Fruit fly (Drosophila melanogaster) whole organism, embryonic: ENCODE data around the gene Cyp4d14.

Experiments used
- Atf-2 ChIP-seq: fragments of 200-800 bp; sonication (Bioruptor generic); optimal IDR thresholded peaks from 2 replicates; lab custom pipeline; 2016; ENCODE audit warnings: missing biosample characterization, missing genetic modification characterization
- CG10462 ChIP-seq: fragments of 200-800 bp; sonication (Bioruptor generic); optimal IDR thresholded peaks from 2 replicates; lab custom pipeline; 2016; ENCODE audit warnings: missing biosample characterization, missing genetic modification characterization
- CG12071 ChIP-seq: fragments of 200-800 bp; sonication (Bioruptor generic); optimal IDR thresholded peaks from 3 replicates; lab custom pipeline; 2018; ENCODE audit warnings: missing biosample characterization, mild to moderate bottlenecking, missing genetic modification characterization
- CG12219 ChIP-seq: fragments of 200-800 bp; sonication (Bioruptor generic); optimal IDR thresholded peaks from 3 replicates; lab custom pipeline; 2018; ENCODE audit warnings: missing biosample characterization, mild to moderate bottlenecking, missing genetic modification characterization
- CG15073 ChIP-seq: fragments of 200-800 bp; sonication (Bioruptor generic); optimal IDR thresholded peaks from 2 replicates; lab custom pipeline; 2016; ENCODE audit warnings: missing biosample characterization, missing genetic modification characterization
- CG16813 ChIP-seq: fragments of 200-800 bp; sonication (Bioruptor generic); IDR thresholded peaks from 3 replicates; pipeline ENCODE4 v1.3.6; 2022; ENCODE audit warnings: missing biosample characterization, missing genetic modification characterization; ENCODE audit not compliant: partially characterized antibody
- CG16863 ChIP-seq: fragments of 200-800 bp; sonication (Bioruptor generic); optimal IDR thresholded peaks from 3 replicates; lab custom pipeline; 2016; ENCODE audit warnings: missing biosample characterization, missing genetic modification characterization
- CG2199 ChIP-seq: fragments of 200-800 bp; sonication (Bioruptor generic); IDR thresholded peaks from 3 replicates; pipeline ENCODE4 v1.3.6; 2022; ENCODE audit warnings: missing biosample characterization, missing genetic modification characterization
- CG2875 ChIP-seq: fragments of 200-800 bp; sonication (Bioruptor generic); optimal IDR thresholded peaks from 2 replicates; lab custom pipeline; 2017; ENCODE audit warnings: missing biosample characterization, mild to moderate bottlenecking, missing genetic modification characterization, missing genetic modification reagents
- CG31441 ChIP-seq: fragments of 200-800 bp; sonication (Bioruptor generic); IDR thresholded peaks from 2 replicates; pipeline ENCODE4 v1.3.6; 2022; ENCODE audit warnings: missing biosample characterization, missing genetic modification characterization
- CG32532 ChIP-seq: fragments of 200-800 bp; sonication (Bioruptor generic); IDR thresholded peaks from 2 replicates; pipeline ENCODE4 v1.3.6; 2022; ENCODE audit warnings: missing biosample characterization, missing genetic modification characterization
- CG32767 ChIP-seq: fragments of 200-800 bp; sonication (Bioruptor generic); IDR thresholded peaks from 2 replicates; pipeline ENCODE4 v1.3.6; 2022; ENCODE audit warnings: missing biosample characterization, missing genetic modification characterization
- CG3281 ChIP-seq: fragments of 200-800 bp; sonication (Bioruptor generic); optimal IDR thresholded peaks from 3 replicates; lab custom pipeline; 2017; ENCODE audit warnings: missing biosample characterization, mild to moderate bottlenecking, missing genetic modification characterization
- CG3838 ChIP-seq: fragments of 200-800 bp; sonication (Bioruptor generic); optimal IDR thresholded peaks from 3 replicates; lab custom pipeline; 2016; ENCODE audit warnings: missing biosample characterization, missing genetic modification characterization
- CG3995 ChIP-seq: fragments of 200-800 bp; sonication (Bioruptor generic); optimal IDR thresholded peaks from 3 replicates; lab custom pipeline; 2016; ENCODE audit warnings: missing biosample characterization, missing genetic modification characterization
- CG42726 ChIP-seq: fragments of 200-800 bp; sonication (Bioruptor generic); IDR thresholded peaks from 2 replicates; pipeline ENCODE4 v1.3.6; 2022; ENCODE audit warnings: missing biosample characterization, missing genetic modification characterization; ENCODE audit not compliant: partially characterized antibody
- CG4404 ChIP-seq: fragments of 200-800 bp; sonication (Bioruptor generic); IDR thresholded peaks from 2 replicates; pipeline ENCODE4 v1.3.6; 2022; ENCODE audit warnings: missing biosample characterization, missing genetic modification characterization
- CG7963 ChIP-seq: fragments of 200-800 bp; sonication (Bioruptor generic); IDR thresholded peaks from 3 replicates; pipeline ENCODE4 v1.3.6; 2022; ENCODE audit warnings: missing biosample characterization, missing genetic modification characterization; ENCODE audit not compliant: partially characterized antibody
- CG8388 ChIP-seq: fragments of 200-800 bp; sonication (Bioruptor generic); optimal IDR thresholded peaks from 2 replicates; lab custom pipeline; 2019; ENCODE audit warnings: missing biosample characterization, mild to moderate bottlenecking, missing genetic modification characterization, moderate library complexity
- CG9797 ChIP-seq: fragments of 200-800 bp; sonication (Bioruptor generic); optimal IDR thresholded peaks from 3 replicates; lab custom pipeline; 2018; ENCODE audit warnings: missing biosample characterization, mild to moderate bottlenecking, missing genetic modification characterization
- CG9876 ChIP-seq: fragments of 200-800 bp; sonication (Bioruptor generic); optimal IDR thresholded peaks from 2 replicates; lab custom pipeline; 2016; ENCODE audit warnings: missing biosample characterization, missing genetic modification characterization
- Dip2 ChIP-seq: fragments of 200-800 bp; sonication (Bioruptor generic); IDR thresholded peaks from 2 replicates; pipeline ENCODE4 v1.3.6; 2022; ENCODE audit warnings: missing biosample characterization, missing genetic modification characterization
- Ets65A ChIP-seq: fragments of 200-800 bp; sonication (Bioruptor generic); peaks from one replicate; lab custom pipeline; 2016; ENCODE audit warnings: missing biosample characterization, missing genetic modification characterization
- Hr3 ChIP-seq: fragments of 200-800 bp; sonication (Bioruptor generic); optimal IDR thresholded peaks from 3 replicates; lab custom pipeline; 2016; ENCODE audit warnings: missing biosample characterization, missing genetic modification characterization
- Lhr ChIP-seq: fragments of 200-800 bp; sonication (Bioruptor generic); optimal IDR thresholded peaks from 3 replicates; lab custom pipeline; 2017; ENCODE audit warnings: mild to moderate bottlenecking, missing biosample characterization, missing genetic modification reagents, missing genetic modification characterization
- Lpt ChIP-seq: fragments of >200 bp; optimal IDR thresholded peaks from 2 replicates; lab custom pipeline; 2018; ENCODE audit warnings: missing biosample characterization, missing genetic modification characterization
- PHDP ChIP-seq: fragments of 200-800 bp; sonication (Bioruptor generic); optimal IDR thresholded peaks from 3 replicates; lab custom pipeline; 2018; ENCODE audit warnings: missing biosample characterization, mild to moderate bottlenecking, missing genetic modification characterization, moderate library complexity
- Ravus ChIP-seq: fragments of 200-800 bp; sonication (Bioruptor generic); IDR thresholded peaks from 2 replicates; pipeline ENCODE4 v1.3.6; 2022; ENCODE audit warnings: missing biosample characterization, missing genetic modification characterization
- Stat92E ChIP-seq, 3 experiments: fragments of >200 bp in 2 of 3; fragments of 200-800 bp in 1 of 3; sonication (Bioruptor generic) in 1 of 3; optimal IDR thresholded peaks; 2 replicates each; lab custom pipeline; 2017 to 2019; ENCODE audit warnings: missing biosample characterization in 3 of 3, missing genetic modification characterization in 3 of 3, mild to moderate bottlenecking in 1 of 3, moderate library complexity in 1 of 3
- TFAM ChIP-seq: fragments of 200-800 bp; sonication (Bioruptor generic); optimal IDR thresholded peaks from 2 replicates; lab custom pipeline; 2017; ENCODE audit warnings: missing biosample characterization, missing genetic modification characterization, inconsistent platforms
- ara ChIP-seq: fragments of 200-800 bp; sonication (Bioruptor generic); IDR thresholded peaks from 2 replicates; pipeline ENCODE4 v1.3.6; 2022; ENCODE audit warnings: missing biosample characterization, missing genetic modification characterization
- gce ChIP-seq: fragments of 200-800 bp; sonication (Bioruptor generic); IDR thresholded peaks from 3 replicates; pipeline ENCODE4 v1.3.6; 2022; ENCODE audit warnings: missing biosample characterization, missing genetic modification characterization
- gsb ChIP-seq: fragments of 200-800 bp; sonication (Bioruptor generic); IDR thresholded peaks from 2 replicates; pipeline ENCODE4 v1.3.6; 2022; ENCODE audit warnings: missing biosample characterization, missing genetic modification characterization
- h ChIP-seq: fragments of >200 bp; optimal IDR thresholded peaks from 2 replicates; lab custom pipeline; 2017
- hbn ChIP-seq: fragments of 200-800 bp; sonication (Bioruptor generic); IDR thresholded peaks from 2 replicates; pipeline ENCODE4 v1.3.6; 2022; ENCODE audit warnings: missing biosample characterization, missing genetic modification characterization; ENCODE audit not compliant: partially characterized antibody
- her ChIP-seq: fragments of 200-800 bp; sonication (Bioruptor generic); optimal IDR thresholded peaks from 2 replicates; lab custom pipeline; 2016; ENCODE audit warnings: missing biosample characterization, missing genetic modification characterization
- hth ChIP-seq: fragments of >200 bp; optimal IDR thresholded peaks from 2 replicates; lab custom pipeline; 2017; ENCODE audit warnings: inconsistent platforms
- lmd ChIP-seq: fragments of 200-800 bp; sonication (Bioruptor generic); IDR thresholded peaks from 2 replicates; pipeline ENCODE4 v1.3.6; 2022; ENCODE audit warnings: missing biosample characterization, missing genetic modification characterization
- luna ChIP-seq: fragments of 200-800 bp; sonication (Bioruptor generic); optimal IDR thresholded peaks from 2 replicates; lab custom pipeline; 2016; ENCODE audit warnings: missing biosample characterization, missing genetic modification characterization
- mam ChIP-seq: fragments of 200-800 bp; sonication (Bioruptor generic); optimal IDR thresholded peaks from 3 replicates; lab custom pipeline; 2016; ENCODE audit warnings: missing biosample characterization, missing genetic modification characterization
- nerfin-1 ChIP-seq: fragments of 200-800 bp; sonication (Bioruptor generic); optimal IDR thresholded peaks from 3 replicates; lab custom pipeline; 2019; ENCODE audit warnings: missing biosample characterization, mild to moderate bottlenecking, missing genetic modification characterization, moderate library complexity
- nom ChIP-seq: fragments of 200-800 bp; sonication (Bioruptor generic); optimal IDR thresholded peaks from 2 replicates; lab custom pipeline; 2017; ENCODE audit warnings: missing biosample characterization, missing genetic modification characterization, mild to moderate bottlenecking, moderate library complexity, missing genetic modification reagents
- oc ChIP-seq: fragments of 200-800 bp; sonication (Bioruptor generic); optimal IDR thresholded peaks from 2 replicates; lab custom pipeline; 2018; ENCODE audit warnings: missing biosample characterization, mild to moderate bottlenecking, missing genetic modification characterization, moderate library complexity
- pb ChIP-seq: fragments of 200-800 bp; sonication (Bioruptor generic); optimal IDR thresholded peaks from 3 replicates; lab custom pipeline; 2016; ENCODE audit warnings: missing biosample characterization, missing genetic modification characterization
- peb ChIP-seq: fragments of 200-800 bp; sonication (Bioruptor generic); IDR thresholded peaks from 2 replicates; pipeline ENCODE4 v1.3.6; 2022; ENCODE audit warnings: missing biosample characterization, missing genetic modification characterization
- pho ChIP-seq: fragments of 200-800 bp; sonication (Bioruptor generic); optimal IDR thresholded peaks from 2 replicates; lab custom pipeline; 2016; ENCODE audit warnings: missing biosample characterization, missing genetic modification characterization
- shn ChIP-seq: fragments of 200-800 bp; sonication (Bioruptor generic); optimal IDR thresholded peaks from 3 replicates; lab custom pipeline; 2016; ENCODE audit warnings: missing biosample characterization, missing genetic modification characterization
- trem ChIP-seq: fragments of 200-800 bp; optimal IDR thresholded peaks from 3 replicates; lab custom pipeline; 2019; ENCODE audit warnings: missing biosample characterization, mild to moderate bottlenecking, missing genetic modification characterization, moderate library complexity
- ttk ChIP-seq: fragments of 200-800 bp; sonication (Bioruptor generic); IDR thresholded peaks from 2 replicates; pipeline ENCODE4 v2.1.2; 2022; ENCODE audit warnings: missing biosample characterization, missing genetic modification characterization
- unc-4 ChIP-seq: fragments of 200-800 bp; sonication (Bioruptor generic); IDR thresholded peaks from 2 replicates; pipeline ENCODE4 v1.3.6; 2022; ENCODE audit warnings: missing biosample characterization, missing genetic modification characterization; ENCODE audit not compliant: partially characterized antibody
- unpg ChIP-seq: fragments of 200-800 bp; sonication (Bioruptor generic); optimal IDR thresholded peaks from 3 replicates; lab custom pipeline; 2018; ENCODE audit warnings: missing biosample characterization, mild to moderate bottlenecking, missing genetic modification characterization, moderate library complexity

Cyp4d14 gene

DNA sequence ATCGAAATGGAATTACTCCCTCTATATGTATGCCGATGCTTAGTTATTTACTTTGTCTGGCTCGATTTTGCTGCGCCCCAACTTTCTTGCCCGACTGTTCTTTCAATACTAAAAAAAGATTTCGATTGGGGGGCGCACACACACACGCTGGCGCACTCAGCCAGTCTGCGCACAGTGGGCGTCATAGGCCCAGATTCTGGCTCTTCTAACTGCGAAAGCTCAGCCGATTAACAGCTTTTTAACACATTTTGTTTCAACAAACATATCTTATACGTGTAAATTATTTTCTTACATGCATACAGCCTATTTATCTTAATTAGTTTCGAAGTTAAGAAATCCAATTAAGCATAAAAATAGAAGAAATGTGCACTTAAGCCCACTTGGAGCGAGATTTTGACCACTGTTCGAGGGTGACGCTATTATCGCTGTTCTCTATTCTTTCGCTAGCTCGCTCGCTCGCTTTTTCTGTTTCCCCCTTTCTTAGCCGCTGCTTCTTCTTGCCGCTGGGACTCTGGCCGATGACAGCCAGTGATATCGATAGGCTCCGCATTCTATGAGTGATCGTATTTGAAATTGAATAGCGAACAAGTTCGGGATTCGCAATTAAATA is 47.2 kb upstream of the Cyp4d14 start, which contains the start of gene Vinc (continued):
- TF ChIP-seq CG32767 (GFP tag; lab: Robert Waterston, UW) (peak; percentile 59; the same call in 1 of the 2 replicates), CG7963 (GFP tag; lab: Robert Waterston, UW) (0 out of 3 replicates have a peak, but pooled peaks have one; percentile 7), CG12071 (GFP tag; lab: Kevin White, UChicago) (peak; percentile 78), CG31441 (GFP tag; lab: Robert Waterston, UW) (peak; percentile 86), PHDP (tag; lab: Kevin White, UChicago) (no peak), CG15073 (no peak), Stat92E (GFP tag; optimal IDR thresholded peaks at IDR 0.05; lab: Kevin White, UChicago) (peak in 1 of 3 experiments; percentile 42), CG9876 (GFP tag; lab: Kevin White, UChicago) (peak; percentile 34), oc (tag; lab: Kevin White, UChicago) (peak; percentile 16), peb (peak; percentile 75), CG8388 (GFP tag; lab: Kevin White, UChicago) (peak; percentile 49), CG3838 (GFP tag; lab: Kevin White, UChicago) (no peak), CG3995 (GFP tag; lab: Kevin White, UChicago) (peak; percentile 41), nerfin-1 (tag; lab: Kevin White, UChicago) (peak; percentile 86), Lhr (GFP tag; lab: Kevin White, UChicago) (peak; percentile 15), Dip2 (GFP tag; lab: Robert Waterston, UW) (no peak), hth (no peak), gsb (GFP tag; lab: Robert Waterston, UW) (peak; percentile 78), TFAM (GFP tag; lab: Kevin White, UChicago) (peak; percentile 8), unpg (GFP tag; lab: Kevin White, UChicago) (peak; percentile 73), nom (GFP tag; lab: Kevin White, UChicago) (peak; percentile 92), CG16813 (GFP tag; lab: Robert Waterston, UW) (peak; percentile 49; the same call in 2 of the 3 replicates), Lpt (GFP tag; lab: Kevin White, UChicago) (no peak), pb (GFP tag; lab: Kevin White, UChicago) (peak; percentile 83), CG42726 (no peak), gce (peak; percentile 57; the same call in 1 of the 3 replicates), CG3281 (GFP tag; lab: Kevin White, UChicago) (peak; percentile 95), CG2875 (GFP tag; lab: Kevin White, UChicago) (peak; percentile 26), Atf-2 (peak; percentile 67), Hr3 (peak; percentile 62), CG12219 (GFP tag; lab: Kevin White, UChicago) (peak; percentile 90), hbn (GFP tag; lab: Robert Waterston, UW) (no peak), CG9797 (GFP tag; lab: Kevin White, UChicago) (peak; percentile 42), luna (GFP tag; lab: Kevin White, UChicago) (peak; percentile 64), lmd (GFP tag; lab: Robert Waterston, UW) (peak; percentile 85), CG4404 (GFP tag; lab: Robert Waterston, UW) (peak; percentile 70), shn (GFP tag; lab: Kevin White, UChicago) (peak; percentile 83), pho (GFP tag; lab: Kevin White, UChicago) (peak; percentile 49), Ets65A (GFP tag; lab: Kevin White, UChicago) (peak; percentile 97), mam (GFP tag; lab: Kevin White, UChicago) (peak; percentile 93), h (no peak), ttk (peak; percentile 64), Ravus (GFP tag; lab: Robert Waterston, UW) (peak; percentile 50), unc-4 (GFP tag; lab: Robert Waterston, UW) (no peak), CG2199 (GFP tag; lab: Robert Waterston, UW) (0 out of 3 replicates have a peak, but pooled peaks have one; percentile 52), CG32532 (GFP tag; lab: Robert Waterston, UW) (peak; percentile 91), CG16863 (GFP tag; lab: Kevin White, UChicago) (peak; percentile 59), her (GFP tag; lab: Kevin White, UChicago) (peak; percentile 80), ara (GFP tag; lab: Robert Waterston, UW) (no peak), trem (tag; lab: Kevin White, UChicago) (peak; percentile 81), CG10462 (GFP tag; lab: Kevin White, UChicago) (peak; percentile 56)
